Worm (Caenorhabditis elegans) whole organism, L1 larva: Measurements from ENCODE around the gene gcy-1.
A peak's percentile ranks its signal among the peaks of the same experiment; 100 is the strongest.

Source experiments
- C34B4.2 ChIP-seq: sonication (generic microtip); optimal IDR thresholded peaks from 2 replicates; lab custom pipeline; 2017; ENCODE audit warnings: mild to moderate bottlenecking, missing genetic modification characterization, missing compliant biosample characterization
- dpl-1 ChIP-seq, 3 experiments: fragments of 150-350 bp in 2 of 3; sonication (generic microtip) in 1 of 3; optimal IDR thresholded peaks; 2 replicates each; lab custom pipeline; 2014 to 2017; ENCODE audit warnings: missing biosample characterization in 3 of 3, missing genetic modification characterization in 3 of 3, missing genetic modification reagents in 3 of 3
- egl-27 ChIP-seq, 2 experiments: fragments of 150-350 bp in 1 of 2; sonication (generic microtip); optimal IDR thresholded peaks; 3 replicates each; lab custom pipeline; 2017 to 2018; ENCODE audit warnings: missing biosample characterization in 2 of 2, missing genetic modification characterization in 2 of 2, missing genetic modification reagents in 2 of 2
- elt-2 ChIP-seq: sonication (generic microtip); optimal IDR thresholded peaks from 2 replicates; lab custom pipeline; 2016; ENCODE audit warnings: missing genetic modification characterization, mild to moderate bottlenecking, inconsistent platforms, missing compliant biosample characterization, missing genetic modification reagents
- elt-3 ChIP-seq, 6 experiments: fragments of 150-350 bp in 1 of 6; sonication (generic microtip); optimal IDR thresholded peaks; 2 replicates each; lab custom pipeline; 2017 to 2018; ENCODE audit warnings: missing biosample characterization in 6 of 6, missing genetic modification characterization in 6 of 6, inconsistent platforms in 1 of 6
- hlh-4 ChIP-seq: sonication (generic microtip); optimal IDR thresholded peaks from 2 replicates; lab custom pipeline; 2016; ENCODE audit warnings: mild to moderate bottlenecking, missing genetic modification characterization, missing compliant biosample characterization
- irx-1 ChIP-seq: sonication (generic microtip); optimal IDR thresholded peaks from 2 replicates; lab custom pipeline; 2016; ENCODE audit warnings: missing genetic modification characterization, missing compliant biosample characterization
- isw-1 ChIP-seq: fragments of 200-800 bp; sonication (Bioruptor generic); IDR thresholded peaks from 2 replicates; pipeline ENCODE4 v1.3.6; 2022; ENCODE audit warnings: missing genetic modification characterization, missing compliant biosample characterization
- lin-14 ChIP-seq: fragments of 200-800 bp; sonication (Bioruptor generic); optimal IDR thresholded peaks from 2 replicates; lab custom pipeline; 2018; ENCODE audit warnings: mild to moderate bottlenecking, missing genetic modification characterization, moderate library complexity, missing compliant biosample characterization
- lir-3 ChIP-seq: sonication (generic microtip); optimal IDR thresholded peaks from 2 replicates; lab custom pipeline; 2016; ENCODE audit warnings: mild to moderate bottlenecking, missing genetic modification characterization, moderate library complexity, missing compliant biosample characterization; ENCODE audit not compliant: poor library complexity
- nhr-20 ChIP-seq: sonication (generic microtip); optimal IDR thresholded peaks from 2 replicates; lab custom pipeline; 2016; ENCODE audit warnings: mild to moderate bottlenecking, missing genetic modification characterization, missing compliant biosample characterization
- nhr-71 ChIP-seq: sonication (generic microtip); optimal IDR thresholded peaks from 2 replicates; lab custom pipeline; 2016; ENCODE audit warnings: mild to moderate bottlenecking, missing genetic modification characterization, moderate library complexity, missing compliant biosample characterization
- nhr-76 ChIP-seq: sonication (generic microtip); optimal IDR thresholded peaks from 2 replicates; lab custom pipeline; 2017; ENCODE audit warnings: missing biosample characterization, missing genetic modification characterization
- nhr-77 ChIP-seq: fragments of 150-350 bp; optimal IDR thresholded peaks from 2 replicates; lab custom pipeline; 2014; ENCODE audit warnings: missing biosample characterization, missing genetic modification characterization
- pax-3 ChIP-seq: fragments of 200-800 bp; sonication (Bioruptor generic); optimal IDR thresholded peaks from 2 replicates; lab custom pipeline; 2018; ENCODE audit warnings: mild to moderate bottlenecking, missing genetic modification characterization, moderate library complexity, missing compliant biosample characterization
- skn-1 ChIP-seq: fragments of 150-350 bp; optimal IDR thresholded peaks from 2 replicates; lab custom pipeline; 2014; ENCODE audit warnings: missing biosample characterization, missing genetic modification characterization
- sox-4 ChIP-seq: sonication (generic microtip); optimal IDR thresholded peaks from 2 replicates; lab custom pipeline; 2016; ENCODE audit warnings: missing genetic modification characterization, missing compliant biosample characterization
- sptf-1 ChIP-seq: fragments of 150-350 bp; optimal IDR thresholded peaks from 2 replicates; lab custom pipeline; 2014; ENCODE audit warnings: missing biosample characterization, missing genetic modification characterization
- swsn-7 ChIP-seq: sonication (generic microtip); optimal IDR thresholded peaks from 2 replicates; lab custom pipeline; 2016; ENCODE audit warnings: missing genetic modification characterization, missing compliant biosample characterization
- unc-62 ChIP-seq: fragments of 150-350 bp; optimal IDR thresholded peaks from 2 replicates; lab custom pipeline; 2014; ENCODE audit warnings: missing biosample characterization, missing genetic modification reagents, missing genetic modification characterization

The gcy-1 gene

ce11 chrII:9474367-9475105 lies 42.2 kb downstream of the gcy-1 start, which contains the start of the genes chil-25 and chil-26:
Gene chil-25 (minus strand): TSS chrII:9474467.
Gene chil-26 (plus strand): TSS chrII:9475055.
- TF ChIP-seq lin-14 (GFP tag; lab: Kevin White, UChicago) (no peak), lir-3 (tag; lab: Kevin White, UChicago) (no peak)
- TF ChIP-seq, all 84 proteins: peak for 0

ce11 chrII:9470027-9470426 lies 46.7 kb downstream of the gcy-1 start, which contains the start of gene T19H5.6:
Gene T19H5.6 (minus strand): TSS chrII:9470221.
- TF ChIP-seq sptf-1 (tag; lab: Kevin White, UChicago) (no peak), elt-2 (tag; lab: Kevin White, UChicago) (peak; percentile 48)

ce11 chrII:9468414-9468813 lies 48.3 kb downstream of the gcy-1 start, which contains the start of gene chil-23:
Gene chil-23 (minus strand): TSS chrII:9468611.
- TF ChIP-seq elt-3 (tag; optimal IDR thresholded peaks at IDR 0.05; lab: Kevin White, UChicago), result no peak
- TF ChIP-seq isw-1 (GFP tag; lab: Robert Waterston, UW), result no peak
- no peak for TF ChIP-seq irx-1 (tag; lab: Kevin White, UChicago)
- peak; percentile 17 for TF ChIP-seq nhr-20 (tag; lab: Kevin White, UChicago)
- TF ChIP-seq nhr-77, result no peak
- TF ChIP-seq egl-27 (tag; optimal IDR thresholded peaks at IDR 0.05; lab: Kevin White, UChicago), result no peak
- TF ChIP-seq swsn-7, result no peak
- TF ChIP-seq elt-2 (tag; lab: Kevin White, UChicago), result peak; percentile 95
- TF ChIP-seq C34B4.2 (tag; lab: Kevin White, UChicago), result no peak
- TF ChIP-seq, all 84 proteins: peak for 2

- TF ChIP-seq nhr-71 (tag; lab: Kevin White, UChicago) (no peak), C34B4.2 (tag; lab: Kevin White, UChicago) (no peak), unc-62 (GFP tag; lab: Kevin White, UChicago) (no peak), hlh-4 (tag; lab: Kevin White, UChicago) (no peak), skn-1 (tag; lab: Kevin White, UChicago) (no peak), pax-3 (tag; lab: Kevin White, UChicago) (no peak), lir-3 (tag; lab: Kevin White, UChicago) (no peak), nhr-76 (no peak), dpl-1 (GFP tag; optimal IDR thresholded peaks at IDR 0.05; lab: Kevin White, UChicago) (no peak), sox-4 (no peak), nhr-77 (no peak)
Measured at ce11 chrII:9466095-9466494, 50.6 kb downstream of the gcy-1 start, which contains the start of gene chil-22. Gene chil-22 (minus strand): TSS chrII:9466195.
